Worm (Caenorhabditis elegans): ENCODE results near the gene nhr-31.

- TF ChIP-seq ama-1 (optimal IDR thresholded peaks at IDR 0.05) (no peak), sea-1 (GFP tag; conservative IDR thresholded peaks at IDR 0.05) (no peak), ets-7 (tag; optimal IDR thresholded peaks at IDR 0.05) (no peak), hnd-1 (tag; optimal IDR thresholded peaks at IDR 0.05) (no peak), ceh-36 (tag; optimal IDR thresholded peaks at IDR 0.05) (no peak), tra-4 (tag; optimal IDR thresholded peaks at IDR 0.05) (no peak), F13C5.2 (tag; optimal IDR thresholded peaks at IDR 0.05) (no peak)
Observed at ce11 chrIV:8040610-8041317, 11.5 kb upstream of the nhr-31 start.
